Worm (Caenorhabditis elegans) whole organism, L4/young adult: ENCODE results near the gene rle-1.

Experiments used
- W03F9.2 ChIP-seq: fragments of 150-350 bp; optimal IDR thresholded peaks from 2 replicates; lab custom pipeline; 2014; ENCODE audit warnings: missing biosample characterization, missing genetic modification characterization
- him-1 ChIP-seq: sonication (generic microtip); optimal IDR thresholded peaks from 2 replicates; lab custom pipeline; 2016; ENCODE audit warnings: missing genotype, missing genetic modification reagents, missing genetic modification characterization, missing compliant biosample characterization

DNA sequence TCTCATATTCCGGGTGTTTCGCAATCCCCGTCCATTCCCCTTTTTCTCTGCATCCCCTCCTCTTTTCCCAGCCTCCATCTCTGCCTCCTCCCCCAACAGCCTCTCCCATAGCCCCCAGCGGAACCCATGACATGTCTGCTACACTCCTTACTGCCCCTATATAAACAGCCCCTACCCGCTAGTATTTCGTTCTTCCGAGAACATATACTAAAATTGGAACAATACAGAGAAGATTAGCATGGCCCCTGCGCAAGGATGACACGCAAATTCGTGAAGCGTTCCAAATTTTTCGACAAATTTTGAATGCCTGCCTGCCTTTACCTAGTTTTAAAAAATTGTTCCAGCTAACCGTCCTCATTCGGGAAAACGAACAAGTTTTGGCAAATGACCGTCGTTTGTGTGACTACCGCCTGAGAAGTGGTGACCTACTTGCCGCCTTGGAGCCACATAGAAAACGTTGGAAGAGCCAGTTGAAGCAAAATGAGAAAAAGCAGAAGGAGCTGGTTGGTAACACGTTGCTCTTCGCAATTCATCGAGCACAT, 53.5 kb downstream of the rle-1 start:
- TF ChIP-seq W03F9.2 (tag; lab: Kevin White, UChicago) (peak; percentile 81), him-1 (peak; percentile 97)
